Worm (Caenorhabditis elegans) whole organism, L3 larva: ENCODE results near the gene ZC262.13.
"Not testable (repeated sequence)": the region's sequence is repeated elsewhere in the genome, so short reads cannot be mapped to it uniquely, and the experiment has no call there.

Source experiments
- R02D3.7 ChIP-seq: fragments of 150-350 bp; optimal IDR thresholded peaks from 2 replicates; lab custom pipeline; 2014; ENCODE audit warnings: missing biosample characterization, missing genetic modification characterization
- ZK546.5 ChIP-seq: sonication (generic microtip); optimal IDR thresholded peaks from 2 replicates; lab custom pipeline; 2017; ENCODE audit warnings: missing biosample characterization, missing genetic modification characterization
- aly-2 ChIP-seq: fragments of 150-350 bp; optimal IDR thresholded peaks from 2 replicates; lab custom pipeline; 2014; ENCODE audit warnings: missing biosample characterization, missing genetic modification characterization
- ama-1 ChIP-seq: fragments of 150-350 bp; optimal IDR thresholded peaks from 2 replicates; lab custom pipeline; 2018
- ceh-16 ChIP-seq: sonication (generic microtip); optimal IDR thresholded peaks from 2 replicates; lab custom pipeline; 2017; ENCODE audit warnings: missing biosample characterization, missing genetic modification characterization
- ceh-28 ChIP-seq: fragments of 150-350 bp; optimal IDR thresholded peaks from 2 replicates; lab custom pipeline; 2014; ENCODE audit warnings: missing biosample characterization, missing genetic modification reagents, missing genetic modification characterization
- ceh-82 ChIP-seq: fragments of 150-350 bp; optimal IDR thresholded peaks from 2 replicates; lab custom pipeline; 2014; ENCODE audit warnings: missing biosample characterization, missing genetic modification characterization
- ceh-9 ChIP-seq: sonication (generic microtip); optimal IDR thresholded peaks from 2 replicates; lab custom pipeline; 2018; ENCODE audit warnings: missing biosample characterization, missing genetic modification characterization
- egl-27 ChIP-seq: sonication (generic microtip); optimal IDR thresholded peaks from 4 replicates; lab custom pipeline; 2017; ENCODE audit warnings: missing biosample characterization, missing genetic modification reagents, missing genetic modification characterization
- egl-5 ChIP-seq: fragments of 150-350 bp; optimal IDR thresholded peaks from 2 replicates; lab custom pipeline; 2017; ENCODE audit warnings: missing biosample characterization, missing genetic modification reagents, missing genetic modification characterization, inconsistent platforms
- elt-1 ChIP-seq: fragments of 150-350 bp; optimal IDR thresholded peaks from 2 replicates; lab custom pipeline; 2014; ENCODE audit warnings: missing biosample characterization, missing genetic modification characterization
- elt-2 ChIP-seq: sonication (generic microtip); optimal IDR thresholded peaks from 2 replicates; lab custom pipeline; 2016; ENCODE audit warnings: missing genetic modification reagents, mild to moderate bottlenecking, missing genetic modification characterization, missing compliant biosample characterization
- elt-3 ChIP-seq, 3 experiments: fragments of 150-350 bp in 1 of 3; sonication (generic microtip) in 2 of 3; optimal IDR thresholded peaks; 2 replicates in 2 of 3; 4 replicates in 1 of 3; lab custom pipeline; 2014 to 2017; ENCODE audit warnings: missing biosample characterization in 3 of 3, missing genetic modification characterization in 3 of 3
- eor-1 ChIP-seq, 2 experiments: fragments of 150-350 bp; optimal IDR thresholded peaks; 2 replicates each; lab custom pipeline; 2014 to 2018; ENCODE audit warnings: missing biosample characterization in 2 of 2, missing genetic modification characterization in 2 of 2
- fkh-10 ChIP-seq: sonication (generic microtip); optimal IDR thresholded peaks from 2 replicates; lab custom pipeline; 2017; ENCODE audit warnings: missing biosample characterization, missing genetic modification reagents, missing genetic modification characterization
- fos-1 ChIP-seq: fragments of 150-350 bp; optimal IDR thresholded peaks from 2 replicates; lab custom pipeline; 2014; ENCODE audit warnings: missing biosample characterization, missing genetic modification characterization
- hmg-11 ChIP-seq: sonication (generic microtip); optimal IDR thresholded peaks from 2 replicates; lab custom pipeline; 2016; ENCODE audit warnings: missing genetic modification characterization, missing compliant biosample characterization
- jun-1 ChIP-seq: fragments of 150-350 bp; optimal IDR thresholded peaks from 2 replicates; lab custom pipeline; 2014; ENCODE audit warnings: missing biosample characterization, missing genetic modification reagents, missing genetic modification characterization
- lin-15B ChIP-seq: fragments of 150-350 bp; optimal IDR thresholded peaks from 2 replicates; lab custom pipeline; 2014; ENCODE audit warnings: missing biosample characterization, missing genetic modification characterization
- lin-39 ChIP-seq: fragments of 150-350 bp; optimal IDR thresholded peaks from 2 replicates; lab custom pipeline; 2018; ENCODE audit warnings: missing biosample characterization, missing genetic modification reagents, missing genetic modification characterization
- mdl-1 ChIP-seq: fragments of 150-350 bp; optimal IDR thresholded peaks from 2 replicates; lab custom pipeline; 2014; ENCODE audit warnings: missing biosample characterization, missing genetic modification characterization
- mml-1 ChIP-seq: fragments of 150-350 bp; sonication (generic microtip); optimal IDR thresholded peaks from 3 replicates; lab custom pipeline; 2014; ENCODE audit warnings: missing biosample characterization, missing genetic modification characterization
- nfya-1 ChIP-seq: sonication (generic microtip); optimal IDR thresholded peaks from 2 replicates; lab custom pipeline; 2017; ENCODE audit warnings: missing genetic modification characterization, mild to moderate bottlenecking, missing compliant biosample characterization, antibody characterized with exemption, moderate library complexity; ENCODE audit not compliant: insufficient read depth
- nhr-11 ChIP-seq: fragments of 150-350 bp; optimal IDR thresholded peaks from 2 replicates; lab custom pipeline; 2014; ENCODE audit warnings: missing biosample characterization, missing genetic modification characterization
- nhr-12 ChIP-seq: fragments of 150-350 bp; optimal IDR thresholded peaks from 2 replicates; lab custom pipeline; 2014; ENCODE audit warnings: missing biosample characterization, missing genetic modification characterization
- nhr-23 ChIP-seq: fragments of 150-350 bp; optimal IDR thresholded peaks from 2 replicates; lab custom pipeline; 2014; ENCODE audit warnings: missing biosample characterization, missing genetic modification reagents, missing genetic modification characterization
- nhr-237 ChIP-seq: fragments of 150-350 bp; optimal IDR thresholded peaks from 2 replicates; lab custom pipeline; 2014; ENCODE audit warnings: missing biosample characterization, missing genetic modification characterization
- nhr-25 ChIP-seq: sonication (generic microtip); optimal IDR thresholded peaks from 2 replicates; lab custom pipeline; 2017; ENCODE audit warnings: missing biosample characterization, missing genetic modification characterization
- nhr-28 ChIP-seq: fragments of 150-350 bp; optimal IDR thresholded peaks from 2 replicates; lab custom pipeline; 2014; ENCODE audit warnings: missing biosample characterization, missing genetic modification characterization
- nhr-67 ChIP-seq: fragments of 150-350 bp; optimal IDR thresholded peaks from 2 replicates; lab custom pipeline; 2014; ENCODE audit warnings: missing biosample characterization, missing genetic modification characterization
- nhr-76 ChIP-seq: fragments of 150-350 bp; sonication (generic microtip); optimal IDR thresholded peaks from 5 replicates; lab custom pipeline; 2014; ENCODE audit warnings: missing biosample characterization, missing genetic modification characterization
- nhr-77 ChIP-seq: fragments of 150-350 bp; optimal IDR thresholded peaks from 2 replicates; lab custom pipeline; 2014; ENCODE audit warnings: missing biosample characterization, missing genetic modification characterization
- pha-4 ChIP-seq: fragments of 150-350 bp; optimal IDR thresholded peaks from 2 replicates; lab custom pipeline; 2014; ENCODE audit warnings: missing biosample characterization, missing genetic modification reagents, missing genetic modification characterization
- pqm-1 ChIP-seq: fragments of 150-350 bp; optimal IDR thresholded peaks from 2 replicates; lab custom pipeline; 2017; ENCODE audit warnings: missing biosample characterization, missing genetic modification characterization, inconsistent platforms
- sea-2 ChIP-seq: fragments of 150-350 bp; sonication (generic microtip); optimal IDR thresholded peaks from 4 replicates; lab custom pipeline; 2014; ENCODE audit warnings: missing biosample characterization, missing genetic modification reagents, missing genetic modification characterization
- skn-1 ChIP-seq: fragments of 150-350 bp; optimal IDR thresholded peaks from 2 replicates; lab custom pipeline; 2014; ENCODE audit warnings: missing biosample characterization, missing genetic modification characterization
- snpc-4 ChIP-seq: fragments of 150-350 bp; optimal IDR thresholded peaks from 2 replicates; lab custom pipeline; 2014; ENCODE audit warnings: missing biosample characterization, missing genetic modification characterization
- tbx-2 ChIP-seq: sonication (generic microtip); optimal IDR thresholded peaks from 2 replicates; lab custom pipeline; 2016; ENCODE audit warnings: mild to moderate bottlenecking, missing genetic modification characterization, missing compliant biosample characterization
- unc-39 ChIP-seq: sonication (generic microtip); optimal IDR thresholded peaks from 4 replicates; lab custom pipeline; 2017; ENCODE audit warnings: missing biosample characterization, missing genetic modification characterization
- unc-62 ChIP-seq: fragments of 150-350 bp; sonication (generic microtip); optimal IDR thresholded peaks from 4 replicates; lab custom pipeline; 2014; ENCODE audit warnings: missing biosample characterization, missing genetic modification reagents, missing genetic modification characterization
- zag-1 ChIP-seq: fragments of 150-350 bp; optimal IDR thresholded peaks from 2 replicates; lab custom pipeline; 2014; ENCODE audit warnings: missing biosample characterization, missing genetic modification characterization
- ztf-11 ChIP-seq: fragments of 150-350 bp; optimal IDR thresholded peaks from 2 replicates; lab custom pipeline; 2014; ENCODE audit warnings: missing biosample characterization, missing genetic modification characterization
- ztf-4 ChIP-seq: fragments of 150-350 bp; optimal IDR thresholded peaks from 2 replicates; lab custom pipeline; 2014; ENCODE audit warnings: missing biosample characterization, missing genetic modification characterization

The ZC262.13 gene

DNA sequence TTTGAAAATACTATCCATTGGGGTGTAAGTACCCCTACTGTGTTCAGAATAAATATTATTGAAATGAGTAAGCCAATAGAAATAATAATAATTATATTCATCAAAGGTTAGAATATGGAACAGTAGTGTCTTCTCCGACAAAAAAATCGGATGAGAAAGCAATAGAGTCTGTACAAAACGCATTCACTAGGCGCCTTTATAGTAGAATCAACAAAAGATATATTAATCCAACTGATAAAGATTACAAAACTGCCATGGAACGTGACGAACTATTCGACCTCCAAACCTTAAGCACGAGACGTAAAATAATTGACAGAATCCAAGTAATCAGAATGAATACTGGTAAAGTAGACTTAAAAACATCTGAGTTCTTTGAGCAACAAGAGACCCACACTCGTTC, 21.8 kb downstream of the ZC262.13 start, which contains the start of gene clc-29:
TSS of gene clc-29 (minus strand) at position 101 of the 400 bp plus-strand sequence.
- not testable (repeated sequence) for TF ChIP-seq unc-39, aly-2, hmg-11 (tag; lab: Kevin White, UChicago)

DNA sequence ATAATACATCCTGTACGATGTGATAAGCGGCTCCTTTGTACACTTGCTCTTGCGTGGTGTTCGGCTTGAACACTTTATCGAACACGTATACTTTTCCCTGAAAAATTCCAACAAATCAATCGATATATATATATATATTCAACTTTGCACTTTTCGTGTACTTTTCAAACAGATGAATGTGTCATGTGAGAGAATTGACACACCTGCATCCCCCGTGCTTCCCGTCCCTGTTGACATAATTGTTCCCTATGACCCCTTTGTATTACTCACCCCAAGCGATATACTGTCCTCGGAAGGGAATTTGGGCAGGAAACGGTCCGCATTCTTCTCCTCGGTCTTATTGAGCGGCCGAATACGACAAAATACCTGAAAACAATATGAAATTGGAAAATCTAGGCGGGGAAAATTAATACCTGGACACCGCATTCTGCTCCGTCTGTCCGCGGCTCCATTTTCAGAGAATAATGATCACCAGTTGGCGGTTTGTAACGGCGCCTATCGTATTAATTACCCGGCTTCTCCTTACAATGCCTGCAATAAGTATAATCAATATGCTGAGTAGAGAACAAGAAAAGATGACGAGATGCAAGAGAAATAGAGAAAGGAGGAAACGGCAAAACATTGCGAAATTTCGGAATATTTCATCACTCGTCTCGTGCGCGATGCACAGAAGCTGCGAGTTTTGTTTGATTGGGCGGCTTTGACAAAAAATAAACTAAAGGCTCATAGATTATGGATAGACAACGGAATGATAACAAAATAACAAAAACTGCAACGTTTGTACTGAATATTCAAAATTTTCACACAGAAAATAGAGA, 28.8 kb downstream of the ZC262.13 start, which contains the start of gene unc-116:
TSS of gene unc-116 (minus strand) at position 531 of the 818 bp plus-strand sequence.
- no peak for TF ChIP-seq eor-1 (tag; optimal IDR thresholded peaks at IDR 0.05; lab: Kevin White, UChicago)
- no peak for TF ChIP-seq mml-1
- peak; percentile 36 for TF ChIP-seq lin-15B
- no peak for TF ChIP-seq elt-1
- TF ChIP-seq nhr-237 (tag; lab: Kevin White, UChicago), result no peak
- TF ChIP-seq elt-3 (tag; optimal IDR thresholded peaks at IDR 0.05; lab: Kevin White, UChicago), result no peak
- peak; percentile 36 for TF ChIP-seq mdl-1 (tag; lab: Kevin White, UChicago)
- no peak for TF ChIP-seq nhr-67 (tag; lab: Kevin White, UChicago)
- TF ChIP-seq pha-4 (tag; lab: Kevin White, UChicago), result peak; percentile 87
- TF ChIP-seq fos-1 (tag; lab: Kevin White, UChicago), result no peak
- no peak for TF ChIP-seq jun-1 (tag; lab: Kevin White, UChicago)
- TF ChIP-seq ceh-9, result no peak
- TF ChIP-seq ceh-82 (tag; lab: Kevin White, UChicago), result no peak
- TF ChIP-seq nhr-23 (tag; lab: Kevin White, UChicago), result peak; percentile 62
- peak; percentile 14 for TF ChIP-seq nhr-25 (tag; lab: Kevin White, UChicago)
- peak; percentile 15 for TF ChIP-seq ama-1 (lab: Kevin White, UChicago)
- peak; percentile 18 for TF ChIP-seq pqm-1 (tag; lab: Kevin White, UChicago)
- TF ChIP-seq hmg-11 (tag; lab: Kevin White, UChicago), result no peak
- TF ChIP-seq elt-2 (tag; lab: Kevin White, UChicago), result peak; percentile 8
- no peak for TF ChIP-seq aly-2 (tag; lab: Kevin White, UChicago)
- peak; percentile 4 for TF ChIP-seq snpc-4 (tag; lab: Kevin White, UChicago)
- TF ChIP-seq ztf-11, result no peak
- peak; percentile 88 for TF ChIP-seq nfya-1 (tag; lab: Kevin White, UChicago)
- peak; percentile 52 for TF ChIP-seq ceh-28 (tag; lab: Kevin White, UChicago)
- TF ChIP-seq R02D3.7 (tag; lab: Kevin White, UChicago), result no peak
- no peak for TF ChIP-seq fkh-10 (GFP tag; lab: Kevin White, UChicago)
- peak; percentile 39 for TF ChIP-seq lin-39
- TF ChIP-seq zag-1, result no peak
- TF ChIP-seq nhr-77 (tag; lab: Kevin White, UChicago), result no peak

DNA sequence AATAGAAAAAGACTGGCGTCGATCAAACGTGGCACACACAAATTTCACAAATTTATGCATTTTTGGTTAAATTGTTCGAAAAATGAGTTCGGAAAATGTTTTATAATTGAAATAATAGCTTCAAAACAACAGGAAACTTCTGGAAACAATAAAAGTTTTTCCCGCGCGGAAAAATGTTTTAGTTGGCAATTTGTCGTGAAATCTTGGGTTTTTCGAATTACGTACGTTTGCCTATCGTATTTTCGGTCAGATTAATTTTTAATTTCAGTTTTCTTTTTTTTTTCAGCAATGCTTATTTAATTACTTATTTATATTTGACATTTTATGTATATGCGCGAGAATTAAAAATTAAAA, 29.4 kb downstream of the ZC262.13 start:
- TF ChIP-seq ZK546.5 (tag; lab: Kevin White, UChicago) (no peak), egl-5 (tag; lab: Kevin White, UChicago) (no peak), skn-1 (tag; lab: Kevin White, UChicago) (no peak), pha-4 (tag; lab: Kevin White, UChicago) (no peak), zag-1 (no peak), elt-1 (no peak), ceh-16 (no peak), aly-2 (tag; lab: Kevin White, UChicago) (no peak), elt-2 (tag; lab: Kevin White, UChicago) (no peak), nhr-76 (tag; lab: Kevin White, UChicago) (no peak)
- TF ChIP-seq, all 47 proteins: peak for 0

DNA sequence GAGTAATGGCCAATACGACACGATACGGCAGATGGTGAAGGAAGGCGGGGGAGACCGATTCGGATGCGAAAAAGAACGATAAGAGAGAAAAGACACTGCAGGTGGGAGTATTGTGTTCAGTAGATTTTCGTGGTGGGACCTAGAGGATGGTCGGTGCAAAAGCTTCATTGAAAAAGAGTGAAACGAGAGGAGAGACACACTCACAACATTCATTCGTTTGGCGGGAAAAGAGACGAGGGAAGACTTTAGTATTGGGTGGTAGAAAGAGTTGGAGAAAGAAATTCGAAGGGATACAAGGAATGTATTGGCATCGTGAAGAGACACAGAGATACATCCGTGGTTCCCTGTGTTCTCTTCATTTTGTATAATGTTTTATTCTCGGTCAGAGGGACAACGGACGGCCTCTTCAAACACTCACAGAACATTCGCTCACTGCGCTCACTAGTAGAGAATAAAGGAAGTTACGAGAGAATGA, 30.4 kb downstream of the ZC262.13 start:
- TF ChIP-seq egl-27 (tag; lab: Kevin White, UChicago) (no peak), ceh-82 (tag; lab: Kevin White, UChicago) (no peak), ZK546.5 (tag; lab: Kevin White, UChicago) (no peak), nhr-28 (no peak), lin-15B (peak; percentile 87), ceh-28 (tag; lab: Kevin White, UChicago) (peak; percentile 58), skn-1 (tag; lab: Kevin White, UChicago) (no peak), nhr-76 (tag; lab: Kevin White, UChicago) (no peak), unc-39 (tag; lab: Kevin White, UChicago) (no peak), unc-62 (no peak), nhr-25 (tag; lab: Kevin White, UChicago) (peak; percentile 73), jun-1 (tag; lab: Kevin White, UChicago) (peak; percentile 80), elt-3 (tag; optimal IDR thresholded peaks at IDR 0.05; lab: Kevin White, UChicago) (no peak), tbx-2 (tag; lab: Kevin White, UChicago) (no peak), R02D3.7 (tag; lab: Kevin White, UChicago) (peak; percentile 32), nhr-12 (no peak), aly-2 (tag; lab: Kevin White, UChicago) (no peak), eor-1 (tag; optimal IDR thresholded peaks at IDR 0.05; lab: Kevin White, UChicago) (no peak), nhr-11 (peak; percentile 7), ztf-4 (tag; lab: Kevin White, UChicago) (no peak), elt-2 (tag; lab: Kevin White, UChicago) (peak; percentile 49), ztf-11 (no peak), sea-2 (GFP tag; lab: Kevin White, UChicago) (no peak), pha-4 (tag; lab: Kevin White, UChicago) (peak; percentile 82), nhr-23 (tag; lab: Kevin White, UChicago) (peak; percentile 46), nhr-67 (tag; lab: Kevin White, UChicago) (no peak), nhr-237 (tag; lab: Kevin White, UChicago) (no peak), ceh-9 (no peak)
